Fruit fly (Drosophila melanogaster): ENCODE measurements around the gene CG1571.
A peak's percentile ranks its signal among the peaks of the same experiment; 100 is the strongest.

CG1571 gene

DNA sequence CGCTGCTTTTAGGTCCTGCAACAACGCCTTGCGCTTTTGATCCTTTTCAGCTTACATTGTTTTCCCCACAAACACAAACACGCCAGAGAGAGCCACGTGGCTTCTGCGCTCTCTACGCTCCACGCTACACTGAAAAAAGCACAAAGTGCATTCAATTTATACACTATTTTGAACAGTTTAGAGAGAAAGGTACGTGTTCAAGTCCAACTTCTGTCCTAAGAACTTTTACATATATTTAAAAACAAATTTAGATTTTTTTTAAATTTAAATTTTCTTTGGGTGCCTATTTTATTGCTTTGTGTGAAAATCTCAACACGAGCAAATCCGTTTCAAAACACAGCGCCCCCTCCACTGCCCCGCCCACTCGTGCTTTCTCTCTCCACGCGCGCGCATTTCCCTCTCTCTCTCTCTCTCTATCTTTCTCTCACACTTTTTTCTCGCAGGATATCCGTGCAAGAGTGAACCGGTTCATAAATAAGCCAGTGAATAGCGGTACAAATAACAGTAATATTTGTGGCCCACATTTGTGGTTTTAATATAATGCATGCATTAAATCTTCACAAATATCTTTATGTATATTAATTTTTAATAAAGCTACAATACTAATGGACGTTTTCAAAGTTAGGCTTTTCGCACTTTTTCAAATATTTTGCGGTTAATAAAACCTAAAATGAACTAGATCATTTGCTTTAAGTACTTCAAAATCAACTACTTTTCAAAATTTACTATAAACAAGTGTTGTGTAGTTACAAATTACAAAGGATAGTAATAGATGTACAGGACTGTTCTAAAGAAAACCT lies 24.5 kb downstream of the CG1571 start (continued):
- TF ChIP-seq Sry-β (GFP tag; optimal IDR thresholded peaks at IDR 0.05) (peak; percentile 12), wdn (GFP tag; IDR thresholded peaks at IDR 0.05) (peak; percentile 67), rib (GFP tag; IDR thresholded peaks at IDR 0.05) (peak; percentile 78), Tbp (GFP tag; optimal IDR thresholded peaks at IDR 0.05) (no peak), CG12104 (GFP tag; optimal IDR thresholded peaks at IDR 0.05) (peak; percentile 68), bowl (GFP tag; IDR thresholded peaks at IDR 0.05) (peak; percentile 79; the same call in 1 of the 2 replicates), Abd-B (GFP tag; optimal IDR thresholded peaks at IDR 0.05) (peak; percentile 46), Ets97D (GFP tag; optimal IDR thresholded peaks at IDR 0.05) (peak; percentile 6), CG1024 (GFP tag; IDR thresholded peaks at IDR 0.05) (peak; percentile 62), ap (GFP tag; IDR thresholded peaks at IDR 0.05) (peak; percentile 82), CG9215 (GFP tag; IDR thresholded peaks at IDR 0.05) (peak; percentile 67), en (GFP tag; optimal IDR thresholded peaks at IDR 0.05) (no peak), CG1602 (GFP tag; optimal IDR thresholded peaks at IDR 0.05) (peak; percentile 43), crp (GFP tag; optimal IDR thresholded peaks at IDR 0.05) (peak in 1 of 2 experiments; percentile 11), Jarid2 (GFP tag; optimal IDR thresholded peaks at IDR 0.05) (peak; percentile 41), peb (GFP tag; IDR thresholded peaks at IDR 0.05) (peak; percentile 68), Ssrp (tag; optimal IDR thresholded peaks at IDR 0.05) (peak; percentile 53), CG9876 (GFP tag; optimal IDR thresholded peaks at IDR 0.05) (no peak), Dip2 (GFP tag; IDR thresholded peaks at IDR 0.05) (no peak), CG3281 (GFP tag; optimal IDR thresholded peaks at IDR 0.05) (peak; percentile 85), Spps (tag; optimal IDR thresholded peaks at IDR 0.05) (peak; percentile 58), Kr (GFP tag; optimal IDR thresholded peaks at IDR 0.05) (no peak), gcm2 (GFP tag; optimal IDR thresholded peaks at IDR 0.05) (peak; percentile 4), CG7271 (tag; optimal IDR thresholded peaks at IDR 0.05) (no peak), Nf-YB (GFP tag; optimal IDR thresholded peaks at IDR 0.05) (peak; percentile 63), nerfin-2 (GFP tag; IDR thresholded peaks at IDR 0.05; ENCODE audit: partially characterized antibody) (no peak), Camta (GFP tag; optimal IDR thresholded peaks at IDR 0.05) (peak; percentile 47), Xrp1 (GFP tag; IDR thresholded peaks at IDR 0.05) (peak; percentile 90), CG13775 (GFP tag; optimal IDR thresholded peaks at IDR 0.05) (peak; percentile 77), CG13424 (tag; optimal IDR thresholded peaks at IDR 0.05) (peak; percentile 81), ranshi (GFP tag; IDR thresholded peaks at IDR 0.05) (peak; percentile 89), CG9727 (GFP tag; optimal IDR thresholded peaks at IDR 0.05) (peak; percentile 82), br (optimal IDR thresholded peaks at IDR 0.05) (no peak), unpg (GFP tag; optimal IDR thresholded peaks at IDR 0.05) (peak; percentile 88), Atf6 (GFP tag; IDR thresholded peaks at IDR 0.05) (peak; percentile 93), vnd (GFP tag; IDR thresholded peaks at IDR 0.05; ENCODE audit: partially characterized antibody) (no peak), prd (optimal IDR thresholded peaks at IDR 0.05) (no peak), prd (GFP tag; IDR thresholded peaks at IDR 0.05) (peak; percentile 90), mirr (GFP tag; optimal IDR thresholded peaks at IDR 0.05) (peak; percentile 28), dimm (GFP tag; IDR thresholded peaks at IDR 0.05) (0 out of 2 replicates have a peak, but pooled peaks have one; percentile 48), oc (tag; optimal IDR thresholded peaks at IDR 0.05) (peak; percentile 85), dmrt11E (tag; optimal IDR thresholded peaks at IDR 0.05) (peak; percentile 47), CG6654 (GFP tag; optimal IDR thresholded peaks at IDR 0.05) (peak; percentile 62), usp (GFP tag; optimal IDR thresholded peaks at IDR 0.05) (no peak), bigmax (GFP tag; optimal IDR thresholded peaks at IDR 0.05) (no peak), CG10565 (GFP tag; optimal IDR thresholded peaks at IDR 0.05) (peak; percentile 34), CG30431 (GFP tag; optimal IDR thresholded peaks at IDR 0.05) (peak; percentile 66), CG2875 (GFP tag; optimal IDR thresholded peaks at IDR 0.05) (peak; percentile 79), CG4707 (GFP tag; optimal IDR thresholded peaks at IDR 0.05) (no peak), slou (GFP tag; optimal IDR thresholded peaks at IDR 0.05) (peak; percentile 33)
